Worm (Caenorhabditis elegans) whole organism, late embryonic: ENCODE measurements around the gene F23H12.7.

Source experiments
- ceh-24 ChIP-seq: sonication (generic microtip); optimal IDR thresholded peaks from 2 replicates; lab custom pipeline; 2016; ENCODE audit warnings: mild to moderate bottlenecking, missing genetic modification characterization, missing compliant biosample characterization
- odd-2 ChIP-seq: sonication (generic microtip); optimal IDR thresholded peaks from 2 replicates; lab custom pipeline; 2017; ENCODE audit warnings: antibody characterized with exemption, mild to moderate bottlenecking, missing genetic modification characterization, missing compliant biosample characterization
- pqm-1 ChIP-seq: sonication (generic microtip); optimal IDR thresholded peaks from 2 replicates; lab custom pipeline; 2016; ENCODE audit warnings: missing genetic modification characterization, missing compliant biosample characterization

DNA sequence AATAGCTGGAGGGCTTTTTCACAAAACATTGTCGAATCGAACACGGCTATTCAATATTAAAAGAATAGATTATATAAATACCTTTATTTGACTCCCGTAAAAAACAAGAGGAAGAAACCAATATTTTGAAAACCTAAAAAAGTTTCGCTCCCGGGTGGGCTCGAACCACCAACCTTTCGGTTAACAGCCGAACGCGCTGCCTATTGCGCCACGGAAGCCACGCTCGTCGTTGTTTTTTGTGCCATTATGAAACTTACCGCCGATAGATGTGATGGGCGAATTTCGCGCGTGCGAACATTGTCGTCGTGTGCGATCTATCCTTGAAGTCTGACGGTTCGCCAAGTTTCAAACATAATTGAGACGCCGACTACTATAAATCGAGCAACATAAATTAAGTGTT is 39.7 kb upstream of the F23H12.7 start:
- TF ChIP-seq pqm-1 (tag; lab: Kevin White, UChicago), result no peak
- no peak for TF ChIP-seq ceh-24
- TF ChIP-seq odd-2 (tag; lab: Kevin White, UChicago), result no peak
